Fruit fly (Drosophila melanogaster) whole organism, adult: ENCODE measurements around the gene Axn.
A peak's percentile ranks its signal among the peaks of the same experiment; 100 is the strongest.

Experiments used
- CG11617 ChIP-seq: fragments of 200-800 bp; sonication (Bioruptor generic); optimal IDR thresholded peaks from 2 replicates; lab custom pipeline; 2017; ENCODE audit warnings: mild to moderate bottlenecking, missing biosample characterization, missing genetic modification reagents, missing genetic modification characterization
- CG12768 ChIP-seq: fragments of 200-800 bp; sonication (Bioruptor generic); optimal IDR thresholded peaks from 2 replicates; lab custom pipeline; 2017; ENCODE audit warnings: missing biosample characterization, missing genetic modification characterization, mild to moderate bottlenecking, moderate library complexity, missing genetic modification reagents
- CG14711 ChIP-seq: fragments of 200-800 bp; sonication (Bioruptor generic); optimal IDR thresholded peaks from 2 replicates; lab custom pipeline; 2018; ENCODE audit warnings: missing biosample characterization, mild to moderate bottlenecking, missing genetic modification characterization, moderate library complexity
- CG1620 ChIP-seq: fragments of 200-800 bp; sonication (Bioruptor generic); optimal IDR thresholded peaks from 2 replicates; lab custom pipeline; 2016; ENCODE audit warnings: missing biosample characterization, missing genetic modification characterization
- CG33017 ChIP-seq: fragments of 200-800 bp; sonication (Bioruptor generic); optimal IDR thresholded peaks from 2 replicates; lab custom pipeline; 2018; ENCODE audit warnings: missing biosample characterization, mild to moderate bottlenecking, missing genetic modification characterization, moderate library complexity
- CG5204 ChIP-seq: fragments of 200-800 bp; sonication (Bioruptor generic); optimal IDR thresholded peaks from 2 replicates; lab custom pipeline; 2016; ENCODE audit warnings: missing biosample characterization, missing genetic modification characterization
- CG7045 ChIP-seq: fragments of 200-800 bp; sonication (Bioruptor generic); optimal IDR thresholded peaks from 2 replicates; lab custom pipeline; 2017; ENCODE audit warnings: missing biosample characterization, mild to moderate bottlenecking, missing genetic modification characterization
- CG7101 ChIP-seq: fragments of 200-800 bp; sonication (Bioruptor generic); optimal IDR thresholded peaks from 2 replicates; lab custom pipeline; 2018; ENCODE audit warnings: missing biosample characterization, mild to moderate bottlenecking, missing genetic modification characterization, moderate library complexity
- Clk ChIP-seq: fragments of 200-800 bp; sonication (Bioruptor generic); optimal IDR thresholded peaks from 2 replicates; lab custom pipeline; 2017; ENCODE audit warnings: missing biosample characterization, missing genetic modification characterization
- Crg-1 ChIP-seq: fragments of 200-800 bp; sonication (Bioruptor generic); optimal IDR thresholded peaks from 2 replicates; lab custom pipeline; 2016; ENCODE audit warnings: missing biosample characterization, missing genetic modification characterization
- Hr96 ChIP-seq: fragments of 200-800 bp; sonication (Bioruptor generic); optimal IDR thresholded peaks from 2 replicates; lab custom pipeline; 2016; ENCODE audit warnings: missing biosample characterization, missing genetic modification characterization
- Mnt ChIP-seq: fragments of 200-800 bp; sonication (Bioruptor generic); optimal IDR thresholded peaks from 2 replicates; lab custom pipeline; 2016; ENCODE audit warnings: missing biosample characterization, mild to moderate bottlenecking, missing genetic modification characterization
- bab1 ChIP-seq: fragments of 200-800 bp; sonication (Bioruptor generic); optimal IDR thresholded peaks from 3 replicates; lab custom pipeline; 2019; ENCODE audit warnings: missing biosample characterization, mild to moderate bottlenecking, missing genetic modification characterization, moderate library complexity
- cic ChIP-seq: fragments of 200-800 bp; sonication (Bioruptor generic); optimal IDR thresholded peaks from 2 replicates; lab custom pipeline; 2017; ENCODE audit warnings: missing biosample characterization, mild to moderate bottlenecking, missing genetic modification characterization, moderate library complexity
- cnc ChIP-seq, 2 experiments: fragments of >200 bp; optimal IDR thresholded peaks; 2 replicates each; lab custom pipeline; 2017
- kay ChIP-seq: fragments of 200-800 bp; sonication (Bioruptor generic); peaks from one replicate; lab custom pipeline; 2016; ENCODE audit warnings: missing biosample characterization, missing genetic modification characterization, borderline replicate concordance
- ovo ChIP-seq: fragments of 200-800 bp; sonication (Bioruptor generic); optimal IDR thresholded peaks from 2 replicates; lab custom pipeline; 2016; ENCODE audit warnings: missing biosample characterization, missing genetic modification characterization
- pad ChIP-seq: fragments of 200-800 bp; sonication (Bioruptor generic); optimal IDR thresholded peaks from 3 replicates; lab custom pipeline; 2017; ENCODE audit warnings: missing biosample characterization, missing genetic modification characterization, mild to moderate bottlenecking, moderate library complexity, missing genetic modification reagents
- tj ChIP-seq: fragments of 200-800 bp; sonication (Bioruptor generic); optimal IDR thresholded peaks from 3 replicates; lab custom pipeline; 2017; ENCODE audit warnings: missing biosample characterization, mild to moderate bottlenecking, missing genetic modification characterization, moderate library complexity
- toe ChIP-seq: fragments of 200-800 bp; sonication (Bioruptor generic); optimal IDR thresholded peaks from 2 replicates; lab custom pipeline; 2016; ENCODE audit warnings: missing biosample characterization, missing genetic modification characterization

Axn gene

DNA sequence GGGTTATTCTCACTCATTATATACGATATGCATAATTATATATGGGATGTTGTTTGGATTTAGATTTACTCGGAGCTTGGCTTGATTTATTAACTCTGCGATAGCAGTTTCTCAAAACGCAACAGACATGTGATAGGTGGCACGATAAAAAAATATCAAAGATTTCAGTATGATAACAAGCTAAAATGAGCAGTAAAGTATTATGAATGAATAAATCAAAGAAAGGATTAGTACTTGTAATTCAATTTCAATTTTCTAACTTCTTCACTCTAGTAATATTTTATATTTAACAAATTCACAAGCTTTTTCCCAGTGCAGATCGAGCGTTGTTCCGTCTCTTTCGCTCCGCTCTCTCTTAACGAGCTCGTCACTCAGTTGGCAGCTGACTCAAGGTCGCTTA, 61.5 kb downstream of the Axn start:
- peak; percentile 18 for TF ChIP-seq cic (GFP tag; lab: Kevin White, UChicago)
- no peak for TF ChIP-seq CG1620 (GFP tag; lab: Kevin White, UChicago)
- no peak for TF ChIP-seq CG33017
- TF ChIP-seq Mnt (GFP tag; lab: Kevin White, UChicago): no peak
- no peak for TF ChIP-seq cnc (optimal IDR thresholded peaks at IDR 0.05; lab: Kevin White, UChicago)
- TF ChIP-seq CG14711: no peak
- peak; percentile 32 for TF ChIP-seq CG11617 (GFP tag; lab: Kevin White, UChicago)
- no peak for TF ChIP-seq Crg-1
- no peak for TF ChIP-seq CG12768 (GFP tag; lab: Kevin White, UChicago)
- peak; percentile 35 for TF ChIP-seq CG7101 (tag; lab: Kevin White, UChicago)
- no peak for TF ChIP-seq bab1 (GFP tag; lab: Kevin White, UChicago)
- TF ChIP-seq pad: no peak
- peak; percentile 20 for TF ChIP-seq toe (GFP tag; lab: Kevin White, UChicago)
- peak; percentile 64 for TF ChIP-seq kay (GFP tag; lab: Kevin White, UChicago)
- TF ChIP-seq CG5204 (GFP tag; lab: Kevin White, UChicago): peak; percentile 66
- TF ChIP-seq Clk (GFP tag; lab: Kevin White, UChicago): no peak
- no peak for TF ChIP-seq Hr96 (GFP tag; lab: Kevin White, UChicago)
- TF ChIP-seq ovo: no peak
- TF ChIP-seq CG7045: peak; percentile 56
- no peak for TF ChIP-seq tj (GFP tag; lab: Kevin White, UChicago)
